Fruit fly (Drosophila melanogaster): Measurements from ENCODE around the gene ArgRS.
A peak's percentile ranks its signal among the peaks of the same experiment; 100 is the strongest.

ArgRS gene

DNA sequence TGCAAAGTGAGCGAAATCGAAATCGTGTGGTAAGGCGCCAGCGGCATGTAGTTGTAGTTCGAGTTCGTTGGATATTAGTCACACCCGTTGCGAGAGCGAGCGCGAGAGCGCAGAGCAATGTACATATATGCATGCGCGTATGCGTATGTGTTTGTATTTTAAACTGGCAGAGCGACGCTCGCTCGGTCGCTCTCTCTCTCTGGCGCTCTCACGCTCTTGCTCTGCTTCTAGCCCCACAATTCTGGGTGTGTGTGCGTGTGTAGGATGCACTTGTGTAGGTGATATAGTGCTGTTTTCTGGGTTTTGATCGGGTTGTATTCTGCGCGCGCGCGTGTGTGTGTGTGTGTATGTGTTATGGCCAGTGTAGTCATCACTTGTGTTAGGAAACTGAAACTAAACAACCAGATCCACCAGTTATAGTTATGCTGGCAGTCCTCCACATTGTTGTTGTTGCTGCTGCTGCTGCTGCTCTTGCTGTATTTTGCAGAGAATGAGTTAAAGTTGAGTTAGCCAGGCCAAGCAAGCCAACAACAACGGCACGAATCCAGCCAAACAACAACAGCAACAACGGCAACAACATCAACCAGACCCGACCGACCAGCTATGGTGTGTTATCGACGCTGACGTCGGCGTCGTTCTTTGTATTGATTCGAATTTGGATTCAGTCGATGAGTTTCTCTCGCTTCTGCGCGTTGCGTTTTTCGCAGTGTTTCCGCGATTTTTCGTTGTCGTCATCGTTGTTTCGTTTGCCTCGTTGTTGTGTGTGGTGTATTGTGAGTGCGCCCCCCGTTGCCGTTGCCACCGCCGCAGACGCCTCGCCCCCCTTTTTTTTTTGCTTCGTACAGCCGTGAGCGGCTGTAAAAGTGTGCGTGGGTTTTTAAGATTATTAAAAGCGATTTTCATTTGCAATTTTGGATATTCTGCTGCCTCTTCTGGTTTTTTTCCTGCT, 32.0 kb downstream of the ArgRS start:
- TF ChIP-seq CG15710 (tag; optimal IDR thresholded peaks at IDR 0.05) (no peak), CG13204 (GFP tag; optimal IDR thresholded peaks at IDR 0.05) (no peak), CG17806 (tag; optimal IDR thresholded peaks at IDR 0.05) (no peak), EcR (GFP tag; optimal IDR thresholded peaks at IDR 0.05) (peak; percentile 31), CG10348 (GFP tag; IDR thresholded peaks at IDR 0.05) (no peak), Snoo (tag; optimal IDR thresholded peaks at IDR 0.05) (no peak), CG12605 (GFP tag; IDR thresholded peaks at IDR 0.05) (peak; percentile 67), gl (tag; optimal IDR thresholded peaks at IDR 0.05) (no peak), Pif1B (GFP tag; optimal IDR thresholded peaks at IDR 0.05) (peak; percentile 47), CG14655 (GFP tag; optimal IDR thresholded peaks at IDR 0.05) (no peak), CG34367 (tag; optimal IDR thresholded peaks at IDR 0.05) (no peak), CG8159 (tag; optimal IDR thresholded peaks at IDR 0.05) (no peak), CG9948 (tag; optimal IDR thresholded peaks at IDR 0.05) (no peak), D1 (tag; optimal IDR thresholded peaks at IDR 0.05) (no peak), Ets98B (GFP tag; IDR thresholded peaks at IDR 0.05) (peak; percentile 84), Pif1A (GFP tag; optimal IDR thresholded peaks at IDR 0.05) (no peak), fd96Ca (GFP tag; IDR thresholded peaks at IDR 0.05) (peak; percentile 68), CG32121 (GFP tag; IDR thresholded peaks at IDR 0.05) (peak; percentile 73; the same call in 1 of the 2 replicates), CG8301 (tag; optimal IDR thresholded peaks at IDR 0.05) (no peak), rn (GFP tag; IDR thresholded peaks at IDR 0.05) (no peak), CG4496 (GFP tag; IDR thresholded peaks at IDR 0.05) (peak; percentile 71)

dm6 chrX:15809255-15809654, 34.7 kb downstream of the ArgRS start, which contains the start of gene CG8509:
TSS of gene CG8509 (plus strand) at chrX:15809555.
- no peak for TF ChIP-seq CG17806 (tag; optimal IDR thresholded peaks at IDR 0.05)

DNA sequence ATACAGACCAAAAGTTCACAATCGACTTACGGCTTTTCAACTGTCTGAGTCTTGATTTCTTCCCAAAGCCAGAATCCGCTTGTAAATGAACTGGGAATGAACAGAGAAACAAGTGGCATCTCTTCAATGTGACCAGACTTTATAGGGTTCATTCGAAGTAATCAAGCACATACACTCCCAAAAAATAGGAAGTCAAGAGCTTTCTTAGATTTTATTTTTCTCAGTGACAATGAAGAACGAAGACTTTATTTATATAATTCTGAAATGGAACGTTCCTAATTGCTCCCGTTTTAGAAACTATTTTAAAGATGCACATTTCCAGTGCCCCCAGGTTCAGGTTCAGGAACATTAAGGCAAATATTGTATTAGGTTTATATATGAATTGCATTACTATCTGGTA, 36.0 kb downstream of the ArgRS start:
- TF ChIP-seq rn (GFP tag; IDR thresholded peaks at IDR 0.05): no peak
- no peak for TF ChIP-seq D1 (tag; optimal IDR thresholded peaks at IDR 0.05)
- TF ChIP-seq Pif1A (GFP tag; optimal IDR thresholded peaks at IDR 0.05): no peak
- no peak for TF ChIP-seq CG15710 (tag; optimal IDR thresholded peaks at IDR 0.05)
- no peak for TF ChIP-seq Pif1B (GFP tag; optimal IDR thresholded peaks at IDR 0.05)
- TF ChIP-seq Ets98B (GFP tag; IDR thresholded peaks at IDR 0.05): no peak
- no peak for TF ChIP-seq gl (tag; optimal IDR thresholded peaks at IDR 0.05)
- no peak for TF ChIP-seq CG13204 (GFP tag; optimal IDR thresholded peaks at IDR 0.05)
- TF ChIP-seq CG17806 (tag; optimal IDR thresholded peaks at IDR 0.05): no peak
- no peak for TF ChIP-seq CG12605 (GFP tag; IDR thresholded peaks at IDR 0.05)
- no peak for TF ChIP-seq EcR (GFP tag; optimal IDR thresholded peaks at IDR 0.05)
- no peak for TF ChIP-seq fd96Ca (GFP tag; IDR thresholded peaks at IDR 0.05)

dm6 chrX:15805523-15805922, 38.4 kb downstream of the ArgRS start:
- TF ChIP-seq Snoo (tag; optimal IDR thresholded peaks at IDR 0.05) (no peak), Pif1B (GFP tag; optimal IDR thresholded peaks at IDR 0.05) (no peak), fd96Ca (GFP tag; IDR thresholded peaks at IDR 0.05) (no peak), CG34367 (tag; optimal IDR thresholded peaks at IDR 0.05) (no peak), CG9948 (tag; optimal IDR thresholded peaks at IDR 0.05) (no peak), CG15710 (tag; optimal IDR thresholded peaks at IDR 0.05) (no peak), CG8301 (tag; optimal IDR thresholded peaks at IDR 0.05) (no peak), CG12605 (GFP tag; IDR thresholded peaks at IDR 0.05) (no peak), D1 (tag; optimal IDR thresholded peaks at IDR 0.05) (no peak), CG4496 (GFP tag; IDR thresholded peaks at IDR 0.05) (no peak)

DNA sequence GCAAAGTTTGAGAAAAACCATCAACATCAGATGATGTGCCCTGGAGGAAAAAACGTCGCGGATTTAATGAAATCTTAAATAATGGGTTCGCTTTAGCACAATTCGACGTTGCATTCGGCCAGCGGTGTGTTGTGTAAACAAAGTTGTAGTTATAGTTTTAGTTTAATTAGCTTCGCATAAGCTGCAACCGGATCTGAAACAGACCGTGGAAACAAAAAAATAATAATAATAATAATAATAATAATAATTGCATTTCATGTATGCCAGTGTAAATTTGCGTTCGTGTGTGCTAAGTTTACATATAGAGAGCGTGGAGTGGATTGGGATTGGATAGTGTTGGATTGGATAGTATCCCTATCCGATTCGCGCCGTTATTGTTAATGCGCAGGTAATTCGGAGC, 39.2 kb downstream of the ArgRS start:
- no peak for TF ChIP-seq CG34367 (tag; optimal IDR thresholded peaks at IDR 0.05)
- no peak for TF ChIP-seq gl (tag; optimal IDR thresholded peaks at IDR 0.05)
- peak; percentile 38; the same call in 1 of the 2 replicates for TF ChIP-seq Ets98B (GFP tag; IDR thresholded peaks at IDR 0.05)
- peak; percentile 22 for TF ChIP-seq CG17806 (tag; optimal IDR thresholded peaks at IDR 0.05)
- TF ChIP-seq CG4496 (GFP tag; IDR thresholded peaks at IDR 0.05): peak; percentile 65; the same call in 1 of the 3 replicates
- peak; percentile 26 for TF ChIP-seq CG8159 (tag; optimal IDR thresholded peaks at IDR 0.05)
- TF ChIP-seq CG13204 (GFP tag; optimal IDR thresholded peaks at IDR 0.05): no peak
- TF ChIP-seq CG8301 (tag; optimal IDR thresholded peaks at IDR 0.05): peak; percentile 18
- TF ChIP-seq fd96Ca (GFP tag; IDR thresholded peaks at IDR 0.05): 0 out of 3 replicates have a peak, but pooled peaks have one; percentile 47
- TF ChIP-seq CG9948 (tag; optimal IDR thresholded peaks at IDR 0.05): peak; percentile 18
- peak; percentile 3 for TF ChIP-seq Pif1A (GFP tag; optimal IDR thresholded peaks at IDR 0.05)
- no peak for TF ChIP-seq EcR (GFP tag; optimal IDR thresholded peaks at IDR 0.05)
- TF ChIP-seq rn (GFP tag; IDR thresholded peaks at IDR 0.05): no peak
- TF ChIP-seq D1 (tag; optimal IDR thresholded peaks at IDR 0.05): no peak
- TF ChIP-seq CG32121 (GFP tag; IDR thresholded peaks at IDR 0.05): no peak
- no peak for TF ChIP-seq Snoo (tag; optimal IDR thresholded peaks at IDR 0.05)
- TF ChIP-seq CG15710 (tag; optimal IDR thresholded peaks at IDR 0.05): peak; percentile 17
- no peak for TF ChIP-seq CG10348 (GFP tag; IDR thresholded peaks at IDR 0.05)
- TF ChIP-seq CG14655 (GFP tag; optimal IDR thresholded peaks at IDR 0.05): peak; percentile 48
- TF ChIP-seq Pif1B (GFP tag; optimal IDR thresholded peaks at IDR 0.05): no peak
- 0 out of 2 replicates have a peak, but pooled peaks have one; percentile 18 for TF ChIP-seq CG12605 (GFP tag; IDR thresholded peaks at IDR 0.05)

Measured in whole organism, pupa.